Worm (Caenorhabditis elegans) whole organism, young adult: ENCODE measurements around the gene cdc-25.3.
A peak's percentile ranks its signal among the peaks of the same experiment; 100 is the strongest.

Experiments
- B0035.1 ChIP-seq: sonication (generic microtip); optimal IDR thresholded peaks from 2 replicates; lab custom pipeline; 2016; ENCODE audit warnings: missing genetic modification characterization, mild to moderate bottlenecking, missing compliant biosample characterization, missing genotype, missing genetic modification reagents
- B0261.1 ChIP-seq: sonication (generic microtip); optimal IDR thresholded peaks from 2 replicates; lab custom pipeline; 2016; ENCODE audit warnings: mild to moderate bottlenecking, missing genetic modification characterization, moderate library complexity, missing compliant biosample characterization
- F37B4.10 ChIP-seq: fragments of 200-800 bp; sonication (Bioruptor generic); IDR thresholded peaks from 2 replicates; pipeline ENCODE4 v1.3.6; 2022; ENCODE audit warnings: missing genetic modification characterization, missing compliant biosample characterization
- F39B2.1 ChIP-seq: fragments of 200-800 bp; sonication (Bioruptor generic); IDR thresholded peaks from 2 replicates; pipeline ENCODE4 v1.3.6; 2022; ENCODE audit warnings: missing genetic modification reagents, missing genetic modification characterization, missing compliant biosample characterization
- F49E8.2 ChIP-seq: sonication (generic microtip); optimal IDR thresholded peaks from 3 replicates; lab custom pipeline; 2017; ENCODE audit warnings: missing genetic modification characterization, mild to moderate bottlenecking, missing compliant biosample characterization, antibody characterized with exemption, moderate library complexity; ENCODE audit not compliant: insufficient read depth
- F55B11.4 ChIP-seq: sonication (generic microtip); optimal IDR thresholded peaks from 2 replicates; lab custom pipeline; 2016; ENCODE audit warnings: missing compliant biosample characterization, missing genetic modification characterization, borderline replicate concordance; ENCODE audit not compliant: insufficient read depth
- F57A8.1 ChIP-seq: fragments of 200-800 bp; sonication (Bioruptor generic); optimal IDR thresholded peaks from 2 replicates; lab custom pipeline; 2018; ENCODE audit warnings: mild to moderate bottlenecking, missing genetic modification characterization, moderate library complexity, missing compliant biosample characterization
- K11D2.4 ChIP-seq: fragments of 200-800 bp; sonication (Bioruptor generic); IDR thresholded peaks from 2 replicates; pipeline ENCODE4 v1.3.6; 2022; ENCODE audit warnings: missing genetic modification reagents, missing genetic modification characterization, missing compliant biosample characterization
- K12H6.12 ChIP-seq: fragments of 200-800 bp; sonication (Bioruptor generic); optimal IDR thresholded peaks from 2 replicates; lab custom pipeline; 2018; ENCODE audit warnings: mild to moderate bottlenecking, missing genetic modification characterization, missing compliant biosample characterization
- Y67H2A.10 ChIP-seq: fragments of 200-800 bp; sonication (Bioruptor generic); conservative IDR thresholded peaks from 2 replicates; pipeline ENCODE4 v1.3.6; 2022; ENCODE audit warnings: missing genetic modification reagents, missing genetic modification characterization, missing compliant biosample characterization
- aptf-2 ChIP-seq: fragments of 200-800 bp; sonication (Bioruptor generic); conservative IDR thresholded peaks from 2 replicates; pipeline ENCODE4 v1.3.6; 2022; ENCODE audit warnings: missing genetic modification reagents, missing genetic modification characterization, missing compliant biosample characterization
- athp-1 ChIP-seq: sonication (generic microtip); optimal IDR thresholded peaks from 2 replicates; lab custom pipeline; 2017; ENCODE audit warnings: mild to moderate bottlenecking, missing genetic modification characterization, missing compliant biosample characterization
- ceh-27 ChIP-seq: fragments of 200-800 bp; sonication (Bioruptor generic); optimal IDR thresholded peaks from 2 replicates; lab custom pipeline; 2018; ENCODE audit warnings: mild to moderate bottlenecking, missing genetic modification characterization, moderate library complexity, missing compliant biosample characterization
- ceh-58 ChIP-seq: fragments of 200-800 bp; sonication (Bioruptor generic); IDR thresholded peaks from 2 replicates; pipeline ENCODE4 v1.3.6; 2022; ENCODE audit warnings: missing genetic modification characterization, missing compliant biosample characterization
- dox-1 ChIP-seq: fragments of 200-800 bp; sonication (Bioruptor generic); IDR thresholded peaks from 2 replicates; pipeline ENCODE4 v1.3.6; 2022; ENCODE audit warnings: missing genetic modification reagents, missing genetic modification characterization, missing compliant biosample characterization
- efl-1 ChIP-seq: fragments of 150-350 bp; optimal IDR thresholded peaks from 2 replicates; lab custom pipeline; 2014; ENCODE audit warnings: missing biosample characterization, missing genetic modification reagents, missing genetic modification characterization
- egl-44 ChIP-seq: fragments of 200-800 bp; sonication (Bioruptor generic); IDR thresholded peaks from 2 replicates; pipeline ENCODE4 v1.3.6; 2022; ENCODE audit warnings: missing genetic modification reagents, missing genetic modification characterization, missing compliant biosample characterization
- him-1 ChIP-seq: sonication (generic microtip); optimal IDR thresholded peaks from 2 replicates; lab custom pipeline; 2016; ENCODE audit warnings: missing genotype, missing genetic modification reagents, missing genetic modification characterization, missing compliant biosample characterization
- hlh-12 ChIP-seq: sonication (generic microtip); optimal IDR thresholded peaks from 2 replicates; lab custom pipeline; 2016; ENCODE audit warnings: missing genetic modification characterization, missing compliant biosample characterization
- hmg-1.2 ChIP-seq: fragments of 200-800 bp; sonication (Bioruptor generic); IDR thresholded peaks from 2 replicates; pipeline ENCODE4 v1.3.6; 2022; ENCODE audit warnings: missing genetic modification reagents, missing genetic modification characterization, missing compliant biosample characterization
- hsf-1 ChIP-seq: fragments of 200-800 bp; sonication (Bioruptor generic); IDR thresholded peaks from 2 replicates; pipeline ENCODE4 v1.3.6; 2022; ENCODE audit warnings: missing genetic modification reagents, missing genetic modification characterization, missing compliant biosample characterization
- let-526 ChIP-seq: fragments of 200-800 bp; sonication (Bioruptor generic); IDR thresholded peaks from 2 replicates; pipeline ENCODE4 v1.3.6; 2022; ENCODE audit warnings: missing genetic modification reagents, missing genetic modification characterization, missing compliant biosample characterization
- let-607 ChIP-seq, 2 experiments: fragments of 200-800 bp in 1 of 2; sonication (Bioruptor generic) in 1 of 2; sonication (generic microtip) in 1 of 2; optimal IDR thresholded peaks; 2 replicates each; lab custom pipeline; 2016 to 2018; ENCODE audit warnings: mild to moderate bottlenecking in 2 of 2, missing compliant biosample characterization in 2 of 2, missing genetic modification characterization in 2 of 2, moderate library complexity in 2 of 2, missing genotype in 1 of 2
- lin-26 ChIP-seq: fragments of 200-800 bp; sonication (Bioruptor generic); IDR thresholded peaks from 2 replicates; pipeline ENCODE4 v1.3.6; 2022; ENCODE audit warnings: missing genetic modification reagents, missing genetic modification characterization, missing compliant biosample characterization
- lsy-27 ChIP-seq: sonication (generic microtip); optimal IDR thresholded peaks from 2 replicates; lab custom pipeline; 2017; ENCODE audit warnings: missing genetic modification characterization, mild to moderate bottlenecking, missing compliant biosample characterization, antibody characterized with exemption, missing genotype, borderline replicate concordance; ENCODE audit not compliant: insufficient read depth
- madf-6 ChIP-seq: fragments of 200-800 bp; sonication (Bioruptor generic); IDR thresholded peaks from 2 replicates; pipeline ENCODE4 v1.3.6; 2022; ENCODE audit warnings: missing genetic modification reagents, missing genetic modification characterization, missing compliant biosample characterization
- madf-8 ChIP-seq: fragments of 200-800 bp; sonication (Bioruptor generic); conservative IDR thresholded peaks from 2 replicates; pipeline ENCODE4 v1.3.6; 2022; ENCODE audit warnings: missing genetic modification reagents, missing genetic modification characterization, missing compliant biosample characterization
- mcd-1 ChIP-seq: fragments of 200-800 bp; sonication (Bioruptor generic); IDR thresholded peaks from 2 replicates; pipeline ENCODE4 v1.3.6; 2022; ENCODE audit warnings: missing genetic modification reagents, missing genetic modification characterization, missing compliant biosample characterization
- mel-28 ChIP-seq: sonication (generic microtip); optimal IDR thresholded peaks from 2 replicates; lab custom pipeline; 2016; ENCODE audit warnings: borderline replicate concordance, mild to moderate bottlenecking, missing genetic modification characterization, missing compliant biosample characterization
- nhr-90 ChIP-seq: sonication (generic microtip); optimal IDR thresholded peaks from 2 replicates; lab custom pipeline; 2016; ENCODE audit warnings: missing genotype, mild to moderate bottlenecking, missing genetic modification characterization, missing compliant biosample characterization
- rcor-1 ChIP-seq: fragments of 200-800 bp; sonication (Bioruptor generic); IDR thresholded peaks from 2 replicates; pipeline ENCODE4 v1.3.6; 2022; ENCODE audit warnings: missing genetic modification reagents, missing genetic modification characterization, missing compliant biosample characterization
- rec-8 ChIP-seq, 2 experiments: sonication (generic microtip); optimal IDR thresholded peaks; 2 replicates each; lab custom pipeline; 2016; ENCODE audit warnings: mild to moderate bottlenecking in 2 of 2, missing genetic modification characterization in 2 of 2, missing genetic modification reagents in 2 of 2, missing genotype in 2 of 2, missing biosample characterization in 1 of 2, missing compliant biosample characterization in 1 of 2, moderate library complexity in 1 of 2
- repo-1 ChIP-seq: sonication (generic microtip); optimal IDR thresholded peaks from 2 replicates; lab custom pipeline; 2017; ENCODE audit warnings: mild to moderate bottlenecking, missing genetic modification characterization, missing compliant biosample characterization
- rpc-1 ChIP-seq, 2 experiments: fragments of 150-350 bp in 1 of 2; sonication (generic microtip) in 1 of 2; optimal IDR thresholded peaks; 2 replicates each; lab custom pipeline; 2014 to 2018; ENCODE audit warnings: missing biosample characterization in 1 of 2, missing genetic modification characterization in 1 of 2, missing genetic modification reagents in 1 of 2, missing genotype in 1 of 2
- snpc-1.3 ChIP-seq: sonication (generic microtip); optimal IDR thresholded peaks from 2 replicates; lab custom pipeline; 2017; ENCODE audit warnings: missing genetic modification characterization, mild to moderate bottlenecking, missing compliant biosample characterization, antibody characterized with exemption, moderate library complexity, missing genotype, missing genetic modification reagents; ENCODE audit not compliant: insufficient read depth
- somi-1 ChIP-seq: fragments of 200-800 bp; sonication (Bioruptor generic); optimal IDR thresholded peaks from 2 replicates; lab custom pipeline; 2018; ENCODE audit warnings: mild to moderate bottlenecking, missing genetic modification characterization, missing compliant biosample characterization
- tbx-9 ChIP-seq: sonication (generic microtip); optimal IDR thresholded peaks from 2 replicates; lab custom pipeline; 2016; ENCODE audit warnings: borderline replicate concordance, missing genetic modification characterization, inconsistent platforms, missing compliant biosample characterization
- unc-130 ChIP-seq: sonication (generic microtip); optimal IDR thresholded peaks from 2 replicates; lab custom pipeline; 2016; ENCODE audit warnings: missing genetic modification reagents, missing genetic modification characterization, missing compliant biosample characterization
- ztf-18 ChIP-seq: sonication (generic microtip); optimal IDR thresholded peaks from 2 replicates; lab custom pipeline; 2016; ENCODE audit warnings: missing genotype, mild to moderate bottlenecking, missing genetic modification characterization, missing compliant biosample characterization
- ztf-25 ChIP-seq: fragments of 200-800 bp; sonication (Bioruptor generic); IDR thresholded peaks from 2 replicates; pipeline ENCODE4 v1.3.6; 2022; ENCODE audit warnings: missing genetic modification reagents, missing genetic modification characterization, missing compliant biosample characterization
- ztf-26 ChIP-seq: sonication (generic microtip); optimal IDR thresholded peaks from 2 replicates; lab custom pipeline; 2017; ENCODE audit warnings: missing genetic modification characterization, missing compliant biosample characterization
- ztf-6 ChIP-seq: fragments of 200-800 bp; sonication (Bioruptor generic); IDR thresholded peaks from 2 replicates; pipeline ENCODE4 v1.3.6; 2022; ENCODE audit warnings: missing genetic modification reagents, missing genetic modification characterization, missing compliant biosample characterization

Gene cdc-25.3

ce11 chrIII:8946285-8946684, 28.6 kb upstream of the cdc-25.3 start:
- TF ChIP-seq ztf-18, result no peak
- TF ChIP-seq aptf-2 (GFP tag; lab: Robert Waterston, UW), result no peak
- 0 out of 2 replicates have a peak, but pooled peaks have one; percentile 23 for TF ChIP-seq hmg-1.2 (GFP tag; lab: Robert Waterston, UW)
- no peak for TF ChIP-seq F49E8.2 (tag; lab: Kevin White, UChicago)
- no peak for TF ChIP-seq F37B4.10 (GFP tag; lab: Robert Waterston, UW)
- no peak for TF ChIP-seq hsf-1 (GFP tag; lab: Robert Waterston, UW)

- no peak for TF ChIP-seq F57A8.1 (GFP tag; lab: Kevin White, UChicago)
- no peak for TF ChIP-seq athp-1 (tag; lab: Kevin White, UChicago)
- no peak for TF ChIP-seq tbx-9 (tag; lab: Kevin White, UChicago)
- TF ChIP-seq dox-1 (GFP tag; lab: Robert Waterston, UW), result no peak
- TF ChIP-seq ztf-6 (GFP tag; lab: Robert Waterston, UW), result no peak
- no peak for TF ChIP-seq lin-26 (GFP tag; lab: Robert Waterston, UW)
- no peak for TF ChIP-seq let-526
- TF ChIP-seq lsy-27 (tag; lab: Kevin White, UChicago), result no peak
- no peak for TF ChIP-seq ztf-25 (GFP tag; lab: Robert Waterston, UW)
These were observed 26.6 kb upstream of the cdc-25.3 start, which contains the start of gene dhrr-1 for ce11 chrIII:8944357-8944756. Gene dhrr-1, plus strand, starts transcription at chrIII:8944657.

ce11 chrIII:8937571-8937970, 19.8 kb upstream of the cdc-25.3 start:
- TF ChIP-seq rcor-1 (GFP tag; lab: Robert Waterston, UW) (peak; percentile 67; the same call in 1 of the 2 replicates), K11D2.4 (GFP tag; lab: Robert Waterston, UW) (no peak; the same call in 1 of the 2 replicates), him-1 (tag; lab: Kevin White, UChicago) (peak; percentile 97), somi-1 (peak; percentile 54), mcd-1 (GFP tag; lab: Robert Waterston, UW) (no peak), let-607 (tag; optimal IDR thresholded peaks at IDR 0.05; lab: Kevin White, UChicago) (peak; percentile 45 to 65), ceh-27 (peak; percentile 77), efl-1 (GFP tag; lab: Kevin White, UChicago) (peak; percentile 39), ztf-18 (peak; percentile 86), F57A8.1 (GFP tag; lab: Kevin White, UChicago) (peak; percentile 73), F49E8.2 (tag; lab: Kevin White, UChicago) (peak; percentile 58), snpc-1.3 (tag; lab: Kevin White, UChicago) (peak; percentile 72), mel-28 (tag; lab: Kevin White, UChicago) (peak; percentile 46), madf-6 (GFP tag; lab: Robert Waterston, UW) (no peak), hmg-1.2 (GFP tag; lab: Robert Waterston, UW) (peak; percentile 70), hlh-12 (tag; lab: Kevin White, UChicago) (no peak), B0035.1 (peak; percentile 34), B0261.1 (tag; lab: Kevin White, UChicago) (peak; percentile 83), K12H6.12 (tag; lab: Kevin White, UChicago) (peak; percentile 84), unc-130 (GFP tag; lab: Kevin White, UChicago) (peak; percentile 39), hsf-1 (GFP tag; lab: Robert Waterston, UW) (no peak), Y67H2A.10 (GFP tag; lab: Robert Waterston, UW) (no peak), rpc-1 (optimal IDR thresholded peaks at IDR 0.05; lab: Kevin White, UChicago) (peak; percentile 86), rpc-1 (tag; optimal IDR thresholded peaks at IDR 0.05; lab: Kevin White, UChicago) (peak; percentile 93), F39B2.1 (GFP tag; lab: Robert Waterston, UW) (no peak), nhr-90 (tag; lab: Kevin White, UChicago) (peak; percentile 89), F55B11.4 (no peak), ceh-58 (no peak), repo-1 (no peak), ztf-6 (GFP tag; lab: Robert Waterston, UW) (no peak; the same call in 1 of the 2 replicates), madf-8 (GFP tag; lab: Robert Waterston, UW) (0 out of 2 replicates have a peak, but pooled peaks have one; percentile 24), egl-44 (GFP tag; lab: Robert Waterston, UW) (0 out of 2 replicates have a peak, but pooled peaks have one; percentile 37), rec-8 (tag; optimal IDR thresholded peaks at IDR 0.05; lab: Kevin White, UChicago) (peak; percentile 63 to 87), ztf-26 (tag; lab: Kevin White, UChicago) (no peak)
